Worm (Caenorhabditis elegans) whole organism, midembryonic: Measurements from ENCODE around the gene cln-3.3.

Experiments used
- T22C8.4 ChIP-seq: fragments of 200-800 bp; sonication (Bioruptor generic); IDR thresholded peaks from 2 replicates; pipeline ENCODE4 v1.3.6; 2022; ENCODE audit warnings: missing genetic modification characterization, missing compliant biosample characterization
- cog-1 ChIP-seq: sonication (generic microtip); optimal IDR thresholded peaks from 2 replicates; lab custom pipeline; 2016; ENCODE audit warnings: missing genetic modification characterization, missing compliant biosample characterization
- flt-1 ChIP-seq: fragments of 200-800 bp; sonication (Bioruptor generic); IDR thresholded peaks from 2 replicates; pipeline ENCODE4 v1.3.6; 2022; ENCODE audit warnings: missing genetic modification characterization, missing compliant biosample characterization
- klf-2 ChIP-seq: fragments of 200-800 bp; sonication (Bioruptor generic); conservative IDR thresholded peaks from 2 replicates; pipeline ENCODE4 v1.3.6; 2022; ENCODE audit warnings: missing genetic modification reagents, missing genetic modification characterization, missing compliant biosample characterization
- med-1 ChIP-seq: sonication (generic microtip); optimal IDR thresholded peaks from 2 replicates; lab custom pipeline; 2017; ENCODE audit warnings: missing genetic modification characterization, mild to moderate bottlenecking, missing compliant biosample characterization, antibody characterized with exemption, missing genetic modification reagents; ENCODE audit not compliant: insufficient read depth
- ref-1 ChIP-seq: fragments of 200-800 bp; sonication (Bioruptor generic); conservative IDR thresholded peaks from 2 replicates; pipeline ENCODE4 v1.3.6; 2022; ENCODE audit warnings: missing genetic modification reagents, missing genetic modification characterization, missing compliant biosample characterization
- tab-1 ChIP-seq: fragments of 200-800 bp; sonication (Bioruptor generic); IDR thresholded peaks from 2 replicates; pipeline ENCODE4 v1.3.6; 2022; ENCODE audit warnings: missing genetic modification characterization, missing compliant biosample characterization
- ztf-23 ChIP-seq: fragments of 200-800 bp; sonication (Bioruptor generic); IDR thresholded peaks from 2 replicates; pipeline ENCODE4 v1.3.6; 2022; ENCODE audit warnings: missing genetic modification reagents, missing genetic modification characterization, missing compliant biosample characterization
- ztf-29 ChIP-seq: fragments of 200-800 bp; sonication (Bioruptor generic); IDR thresholded peaks from 2 replicates; pipeline ENCODE4 v1.3.6; 2022; ENCODE audit warnings: missing genetic modification reagents, missing genetic modification characterization, missing compliant biosample characterization

cln-3.3 gene

DNA sequence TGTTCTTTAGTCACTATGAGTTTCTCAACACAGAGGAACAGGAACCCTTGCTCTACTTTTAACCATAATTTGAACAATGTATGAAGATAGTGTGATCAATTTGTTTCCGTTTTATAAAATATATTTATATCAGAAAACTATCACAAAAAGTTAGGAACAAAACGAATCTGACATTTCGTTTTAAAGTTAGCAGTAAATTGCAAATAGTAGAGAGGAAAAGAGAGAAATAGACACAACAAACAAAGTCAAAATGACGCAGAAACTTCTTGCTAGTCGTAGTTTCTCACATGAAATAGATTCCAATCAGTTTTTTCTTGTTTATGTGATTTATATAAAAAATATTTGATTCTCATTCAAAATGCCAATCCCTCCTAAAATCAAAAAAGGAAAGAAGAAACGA is 46.2 kb downstream of the cln-3.3 start, which contains the start of gene ZC196.5:
ZC196.5 (plus strand) TSS at position 301 of the 400 bp plus-strand sequence.
- TF ChIP-seq ref-1, result no peak
- TF ChIP-seq T22C8.4 (GFP tag; lab: Robert Waterston, UW), result no peak
- no peak for TF ChIP-seq cog-1
- no peak for TF ChIP-seq klf-2 (GFP tag; lab: Robert Waterston, UW)
- no peak for TF ChIP-seq ztf-29 (GFP tag; lab: Robert Waterston, UW)
- TF ChIP-seq tab-1 (GFP tag; lab: Robert Waterston, UW), result no peak
- no peak for TF ChIP-seq ztf-23
- TF ChIP-seq flt-1 (GFP tag; lab: Robert Waterston, UW), result no peak
- no peak for TF ChIP-seq med-1 (GFP tag; lab: Kevin White, UChicago)

DNA sequence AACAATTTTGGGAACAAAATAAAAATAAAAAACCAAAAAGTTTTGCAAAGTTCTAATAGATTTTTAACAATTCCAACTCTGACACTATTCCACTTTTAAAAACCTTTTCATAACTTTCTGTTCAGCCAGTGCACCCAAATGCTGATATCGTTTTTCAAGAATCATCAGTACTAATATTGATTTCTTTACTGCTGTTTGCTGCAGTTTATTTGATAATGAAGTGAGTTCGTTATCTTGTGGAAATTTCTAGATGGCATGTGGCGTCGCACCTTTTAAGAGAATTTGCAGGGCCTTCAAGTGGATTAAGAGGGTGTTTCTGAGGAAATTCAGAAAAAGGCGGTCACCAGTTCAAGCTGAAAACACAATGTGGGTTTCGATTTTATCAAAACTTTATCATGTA is 48.1 kb downstream of the cln-3.3 start:
- TF ChIP-seq ztf-23, result no peak
- no peak for TF ChIP-seq klf-2 (GFP tag; lab: Robert Waterston, UW)

DNA sequence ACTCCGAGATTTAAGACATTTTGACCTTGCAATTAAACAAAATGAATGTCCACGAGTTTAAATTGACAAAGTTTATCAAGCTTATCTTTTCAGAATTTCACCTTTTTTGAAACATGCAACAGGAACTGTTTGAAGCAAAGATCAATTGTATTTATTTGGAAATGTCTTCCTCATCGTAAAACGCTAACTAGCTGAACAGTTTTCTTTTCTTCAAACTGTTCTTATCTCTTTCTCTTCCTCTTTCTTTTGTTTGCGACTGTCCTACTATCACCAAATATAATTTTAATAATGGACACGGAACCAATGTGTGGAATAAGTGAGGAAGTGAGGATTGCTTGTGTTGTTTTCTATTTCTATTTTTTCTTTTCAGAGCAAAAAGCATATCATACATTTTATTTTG is 50.1 kb downstream of the cln-3.3 start, which contains the start of gene ZC196.4:
ZC196.4 (plus strand) TSS at position 173 of the 400 bp plus-strand sequence.
- TF ChIP-seq tab-1 (GFP tag; lab: Robert Waterston, UW) (no peak), flt-1 (GFP tag; lab: Robert Waterston, UW) (no peak), ztf-23 (no peak), ztf-29 (GFP tag; lab: Robert Waterston, UW) (no peak), cog-1 (no peak), T22C8.4 (GFP tag; lab: Robert Waterston, UW) (no peak), med-1 (GFP tag; lab: Kevin White, UChicago) (no peak), klf-2 (GFP tag; lab: Robert Waterston, UW) (no peak), ref-1 (no peak)
